Fruit fly (Drosophila melanogaster): ENCODE measurements around the gene Rph.
A peak's percentile ranks its signal among the peaks of the same experiment; 100 is the strongest.

Gene Rph

dm6 chrX:10721901-10722479 is 35.5 kb downstream of the Rph start (continued):
- no peak for TF ChIP-seq gcm2 (GFP tag; optimal IDR thresholded peaks at IDR 0.05)
- no peak for TF ChIP-seq Oaz (GFP tag; IDR thresholded peaks at IDR 0.05)
- no peak for TF ChIP-seq Six4 (GFP tag; optimal IDR thresholded peaks at IDR 0.05)
- TF ChIP-seq stc (GFP tag; IDR thresholded peaks at IDR 0.05), result no peak
- TF ChIP-seq tll (GFP tag; optimal IDR thresholded peaks at IDR 0.05), result no peak
- peak; percentile 48 for TF ChIP-seq ATbp (GFP tag; optimal IDR thresholded peaks at IDR 0.05)
- peak; percentile 39 for TF ChIP-seq phol (tag; optimal IDR thresholded peaks at IDR 0.05)
- TF ChIP-seq gem (tag; optimal IDR thresholded peaks at IDR 0.05), result peak; percentile 51
- TF ChIP-seq Ets65A (GFP tag), result no peak
- no peak for TF ChIP-seq CG18619 (GFP tag; optimal IDR thresholded peaks at IDR 0.05)
- TF ChIP-seq H15 (GFP tag; IDR thresholded peaks at IDR 0.05), result no peak
- no peak for TF ChIP-seq sqz (GFP tag; optimal IDR thresholded peaks at IDR 0.05)
- TF ChIP-seq wek (GFP tag; optimal IDR thresholded peaks at IDR 0.05), result no peak
- no peak for TF ChIP-seq Stat92E (GFP tag; optimal IDR thresholded peaks at IDR 0.05)
- no peak for TF ChIP-seq tio (GFP tag; optimal IDR thresholded peaks at IDR 0.05)
- TF ChIP-seq Max (GFP tag; optimal IDR thresholded peaks at IDR 0.05), result no peak
- TF ChIP-seq Asciz (GFP tag; optimal IDR thresholded peaks at IDR 0.05), result no peak
- no peak for TF ChIP-seq CG7271 (tag; optimal IDR thresholded peaks at IDR 0.05)
- TF ChIP-seq ap (GFP tag; IDR thresholded peaks at IDR 0.05), result 0 out of 2 replicates have a peak, but pooled peaks have one; percentile 27
- TF ChIP-seq chif (GFP tag; optimal IDR thresholded peaks at IDR 0.05), result no peak
- TF ChIP-seq Usf (GFP tag; optimal IDR thresholded peaks at IDR 0.05), result no peak
- TF ChIP-seq chn (GFP tag; optimal IDR thresholded peaks at IDR 0.05), result no peak
- no peak for TF ChIP-seq CG8478 (optimal IDR thresholded peaks at IDR 0.05)
- TF ChIP-seq CG10462 (GFP tag; optimal IDR thresholded peaks at IDR 0.05), result no peak
- no peak for TF ChIP-seq CG15073 (GFP tag; optimal IDR thresholded peaks at IDR 0.05)
- no peak for TF ChIP-seq CG2889 (GFP tag; IDR thresholded peaks at IDR 0.05)
- TF ChIP-seq CG11504 (tag; optimal IDR thresholded peaks at IDR 0.05), result peak; percentile 55
- TF ChIP-seq Chrac-16 (GFP tag; optimal IDR thresholded peaks at IDR 0.05), result no peak
- TF ChIP-seq eve (GFP tag; optimal IDR thresholded peaks at IDR 0.05), result peak in 1 of 2 experiments; percentile 24
- no peak for TF ChIP-seq CG14710 (tag; optimal IDR thresholded peaks at IDR 0.05)
- TF ChIP-seq CG17328 (GFP tag; IDR thresholded peaks at IDR 0.05), result no peak
- no peak for TF ChIP-seq CG4282 (GFP tag; optimal IDR thresholded peaks at IDR 0.05)
- TF ChIP-seq bcd (GFP tag; optimal IDR thresholded peaks at IDR 0.05), result peak; percentile 12
- TF ChIP-seq wdn (GFP tag; IDR thresholded peaks at IDR 0.05), result no peak
- no peak for TF ChIP-seq CG16779 (GFP tag; IDR thresholded peaks at IDR 0.05)
- TF ChIP-seq CrebB (tag; optimal IDR thresholded peaks at IDR 0.05), result no peak
- no peak for TF ChIP-seq dysf (GFP tag; IDR thresholded peaks at IDR 0.05)
- TF ChIP-seq CkIIα-i1 (GFP tag; IDR thresholded peaks at IDR 0.05), result no peak
- TF ChIP-seq CG11560 (tag; IDR thresholded peaks at IDR 0.05), result no peak
- TF ChIP-seq gro (GFP tag; optimal IDR thresholded peaks at IDR 0.05), result no peak
- TF ChIP-seq Deaf1 (tag; optimal IDR thresholded peaks at IDR 0.05), result peak; percentile 42
- TF ChIP-seq croc (GFP tag; conservative IDR thresholded peaks at IDR 0.05), result no peak
- TF ChIP-seq dmrt99B (tag; optimal IDR thresholded peaks at IDR 0.05), result peak; percentile 44
- TF ChIP-seq B-H2 (GFP tag; optimal IDR thresholded peaks at IDR 0.05), result no peak
- no peak for TF ChIP-seq NC2β (GFP tag; optimal IDR thresholded peaks at IDR 0.05)
- no peak for TF ChIP-seq Dad (GFP tag; optimal IDR thresholded peaks at IDR 0.05)
- TF ChIP-seq tna (GFP tag; IDR thresholded peaks at IDR 0.05; ENCODE audit: partially characterized antibody), result no peak
- TF ChIP-seq kay (GFP tag; optimal IDR thresholded peaks at IDR 0.05), result no peak
- TF ChIP-seq CG12391 (tag; optimal IDR thresholded peaks at IDR 0.05), result peak; percentile 26
- no peak for TF ChIP-seq exex (tag; optimal IDR thresholded peaks at IDR 0.05)
- no peak for TF ChIP-seq pb (GFP tag; optimal IDR thresholded peaks at IDR 0.05)

All from whole organism, embryonic.